Fruit fly (Drosophila melanogaster) whole organism, adult: ENCODE results near the gene CG9806.

Experiments
- CG12768 ChIP-seq: fragments of 200-800 bp; sonication (Bioruptor generic); optimal IDR thresholded peaks from 2 replicates; lab custom pipeline; 2017; ENCODE audit warnings: missing biosample characterization, missing genetic modification characterization, mild to moderate bottlenecking, moderate library complexity, missing genetic modification reagents
- CG14711 ChIP-seq: fragments of 200-800 bp; sonication (Bioruptor generic); optimal IDR thresholded peaks from 2 replicates; lab custom pipeline; 2018; ENCODE audit warnings: missing biosample characterization, mild to moderate bottlenecking, missing genetic modification characterization, moderate library complexity
- CG1620 ChIP-seq: fragments of 200-800 bp; sonication (Bioruptor generic); optimal IDR thresholded peaks from 2 replicates; lab custom pipeline; 2016; ENCODE audit warnings: missing biosample characterization, missing genetic modification characterization
- CG33017 ChIP-seq: fragments of 200-800 bp; sonication (Bioruptor generic); optimal IDR thresholded peaks from 2 replicates; lab custom pipeline; 2018; ENCODE audit warnings: missing biosample characterization, mild to moderate bottlenecking, missing genetic modification characterization, moderate library complexity
- CG7101 ChIP-seq: fragments of 200-800 bp; sonication (Bioruptor generic); optimal IDR thresholded peaks from 2 replicates; lab custom pipeline; 2018; ENCODE audit warnings: missing biosample characterization, mild to moderate bottlenecking, missing genetic modification characterization, moderate library complexity
- Hr96 ChIP-seq: fragments of 200-800 bp; sonication (Bioruptor generic); optimal IDR thresholded peaks from 2 replicates; lab custom pipeline; 2016; ENCODE audit warnings: missing biosample characterization, missing genetic modification characterization
- Mnt ChIP-seq: fragments of 200-800 bp; sonication (Bioruptor generic); optimal IDR thresholded peaks from 2 replicates; lab custom pipeline; 2016; ENCODE audit warnings: missing biosample characterization, mild to moderate bottlenecking, missing genetic modification characterization
- bab1 ChIP-seq: fragments of 200-800 bp; sonication (Bioruptor generic); optimal IDR thresholded peaks from 3 replicates; lab custom pipeline; 2019; ENCODE audit warnings: missing biosample characterization, mild to moderate bottlenecking, missing genetic modification characterization, moderate library complexity
- cic ChIP-seq: fragments of 200-800 bp; sonication (Bioruptor generic); optimal IDR thresholded peaks from 2 replicates; lab custom pipeline; 2017; ENCODE audit warnings: missing biosample characterization, mild to moderate bottlenecking, missing genetic modification characterization, moderate library complexity
- cnc ChIP-seq, 2 experiments: fragments of >200 bp; optimal IDR thresholded peaks; 2 replicates each; lab custom pipeline; 2017
- kay ChIP-seq: fragments of 200-800 bp; sonication (Bioruptor generic); peaks from one replicate; lab custom pipeline; 2016; ENCODE audit warnings: missing biosample characterization, missing genetic modification characterization, borderline replicate concordance
- ovo ChIP-seq: fragments of 200-800 bp; sonication (Bioruptor generic); optimal IDR thresholded peaks from 2 replicates; lab custom pipeline; 2016; ENCODE audit warnings: missing biosample characterization, missing genetic modification characterization
- pad ChIP-seq: fragments of 200-800 bp; sonication (Bioruptor generic); optimal IDR thresholded peaks from 3 replicates; lab custom pipeline; 2017; ENCODE audit warnings: missing biosample characterization, missing genetic modification characterization, mild to moderate bottlenecking, moderate library complexity, missing genetic modification reagents
- tj ChIP-seq: fragments of 200-800 bp; sonication (Bioruptor generic); optimal IDR thresholded peaks from 3 replicates; lab custom pipeline; 2017; ENCODE audit warnings: missing biosample characterization, mild to moderate bottlenecking, missing genetic modification characterization, moderate library complexity

- no peak for TF ChIP-seq Mnt
- no peak for TF ChIP-seq kay (GFP tag; lab: Kevin White, UChicago)
- no peak for TF ChIP-seq tj (GFP tag; lab: Kevin White, UChicago)
- no peak for TF ChIP-seq bab1 (GFP tag; lab: Kevin White, UChicago)
- no peak for TF ChIP-seq cic (GFP tag; lab: Kevin White, UChicago)
- no peak for TF ChIP-seq CG7101
- no peak for TF ChIP-seq pad (GFP tag; lab: Kevin White, UChicago)
- TF ChIP-seq CG14711: no peak
- no peak for TF ChIP-seq Hr96 (GFP tag; lab: Kevin White, UChicago)
- no peak for TF ChIP-seq CG33017
- TF ChIP-seq ovo (GFP tag; lab: Kevin White, UChicago): no peak
- no peak for TF ChIP-seq CG1620
- TF ChIP-seq CG12768 (GFP tag; lab: Kevin White, UChicago): no peak
- TF ChIP-seq cnc (optimal IDR thresholded peaks at IDR 0.05; lab: Kevin White, UChicago): no peak
These were observed 8.4 kb downstream of the CG9806 start for dm6 chrX:10618491-10618890.
